Worm (Caenorhabditis elegans) whole organism, L2 larva: ENCODE measurements around the gene str-44.

ENCODE experiments used
- alr-1 ChIP-seq: fragments of 150-350 bp; optimal IDR thresholded peaks from 2 replicates; lab custom pipeline; 2014; ENCODE audit warnings: missing biosample characterization, missing genetic modification characterization
- aly-2 ChIP-seq: fragments of 150-350 bp; optimal IDR thresholded peaks from 2 replicates; lab custom pipeline; 2014; ENCODE audit warnings: missing biosample characterization, missing genetic modification characterization
- ama-1 ChIP-seq: fragments of 150-350 bp; optimal IDR thresholded peaks from 2 replicates; lab custom pipeline; 2018; ENCODE audit warnings: inconsistent platforms
- blmp-1 ChIP-seq: sonication (generic microtip); optimal IDR thresholded peaks from 2 replicates; lab custom pipeline; 2017; ENCODE audit warnings: missing genetic modification characterization, mild to moderate bottlenecking, missing compliant biosample characterization, antibody characterized with exemption, moderate library complexity; ENCODE audit not compliant: insufficient read depth
- dmd-4 ChIP-seq: sonication (generic microtip); optimal IDR thresholded peaks from 2 replicates; lab custom pipeline; 2017; ENCODE audit warnings: missing biosample characterization, missing genetic modification characterization
- egl-27 ChIP-seq: sonication (generic microtip); optimal IDR thresholded peaks from 3 replicates; lab custom pipeline; 2017; ENCODE audit warnings: missing biosample characterization, missing genetic modification reagents, missing genetic modification characterization
- fos-1 ChIP-seq: fragments of 150-350 bp; optimal IDR thresholded peaks from 2 replicates; lab custom pipeline; 2014; ENCODE audit warnings: missing biosample characterization, missing genetic modification characterization
- lin-39 ChIP-seq: fragments of 150-350 bp; optimal IDR thresholded peaks from 2 replicates; lab custom pipeline; 2014; ENCODE audit warnings: missing biosample characterization, missing genetic modification reagents, missing genetic modification characterization
- nhr-23 ChIP-seq: fragments of 150-350 bp; optimal IDR thresholded peaks from 2 replicates; lab custom pipeline; 2014; ENCODE audit warnings: missing biosample characterization, missing genetic modification reagents, missing genetic modification characterization
- nhr-237 ChIP-seq: fragments of 150-350 bp; optimal IDR thresholded peaks from 2 replicates; lab custom pipeline; 2014; ENCODE audit warnings: missing biosample characterization, missing genetic modification characterization
- nhr-6 ChIP-seq: fragments of 150-350 bp; optimal IDR thresholded peaks from 2 replicates; lab custom pipeline; 2014; ENCODE audit warnings: missing biosample characterization, missing genetic modification characterization
- unc-39 ChIP-seq: fragments of 150-350 bp; optimal IDR thresholded peaks from 2 replicates; lab custom pipeline; 2014; ENCODE audit warnings: missing biosample characterization, missing genetic modification characterization
- unc-62 ChIP-seq: fragments of 150-350 bp; optimal IDR thresholded peaks from 2 replicates; lab custom pipeline; 2014; ENCODE audit warnings: missing biosample characterization, missing genetic modification reagents, missing genetic modification characterization
- ztf-11 ChIP-seq: sonication (generic microtip); optimal IDR thresholded peaks from 2 replicates; lab custom pipeline; 2017; ENCODE audit warnings: missing biosample characterization, missing genetic modification characterization

- no peak for TF ChIP-seq nhr-6 (tag; lab: Kevin White, UChicago)
- no peak for TF ChIP-seq aly-2
- TF ChIP-seq ztf-11 (tag; lab: Kevin White, UChicago) = no peak
- no peak for TF ChIP-seq ama-1 (lab: Kevin White, UChicago)
- TF ChIP-seq unc-62 (GFP tag; lab: Kevin White, UChicago) = no peak
- no peak for TF ChIP-seq dmd-4
- no peak for TF ChIP-seq nhr-23 (tag; lab: Kevin White, UChicago)
- TF ChIP-seq nhr-237 (tag; lab: Kevin White, UChicago) = no peak
- no peak for TF ChIP-seq blmp-1 (tag; lab: Kevin White, UChicago)
- TF ChIP-seq egl-27 (tag; lab: Kevin White, UChicago) = no peak
- no peak for TF ChIP-seq fos-1 (tag; lab: Kevin White, UChicago)
- TF ChIP-seq unc-39 (tag; lab: Kevin White, UChicago) = no peak
- TF ChIP-seq lin-39 (tag; lab: Kevin White, UChicago) = no peak
- TF ChIP-seq alr-1 (tag; lab: Kevin White, UChicago) = no peak
Observed at ce11 chrIV:7195734-7196133, 18.7 kb downstream of the str-44 start, which contains the start of gene best-16.
